Fruit fly (Drosophila melanogaster): ENCODE results near the gene CG15353.

DNA sequence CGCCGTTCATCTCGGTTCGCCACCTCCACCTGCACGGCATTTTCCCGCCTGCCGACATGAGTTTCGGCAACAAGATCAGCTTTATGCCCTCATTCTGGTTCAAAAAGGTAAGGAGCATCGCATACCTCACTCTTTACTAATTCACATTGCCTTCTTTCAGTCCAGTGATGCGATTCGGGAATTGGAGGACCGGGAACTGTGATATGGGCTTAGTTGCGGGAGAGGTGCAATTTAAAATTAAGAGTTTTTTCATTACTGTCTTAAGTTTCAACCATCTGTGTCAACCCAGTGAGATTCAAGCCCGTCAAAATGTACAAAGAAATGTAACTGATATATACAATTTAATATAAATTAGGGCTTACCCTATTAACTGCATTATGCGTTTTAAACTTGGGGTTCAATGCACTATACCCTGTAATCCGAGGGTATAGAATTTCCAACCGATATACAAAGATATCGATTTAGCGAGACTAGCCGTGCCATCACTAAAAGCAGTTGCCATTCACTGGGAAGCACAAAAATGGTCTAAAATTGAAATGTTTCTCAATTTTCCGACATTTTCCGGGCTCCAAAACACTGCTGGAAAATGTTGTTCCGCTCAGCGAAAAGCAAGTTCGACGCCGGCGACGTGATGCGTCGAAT, 25.1 kb downstream of the CG15353 start, which contains the start of gene CG7289:
- no peak for TF ChIP-seq OdsH (GFP tag; optimal IDR thresholded peaks at IDR 0.05)
- peak; percentile 18 for TF ChIP-seq h (GFP tag; optimal IDR thresholded peaks at IDR 0.05)
- TF ChIP-seq Dif (GFP tag; optimal IDR thresholded peaks at IDR 0.05; ENCODE audit: partially characterized antibody) = no peak
- no peak for TF ChIP-seq lola (GFP tag; optimal IDR thresholded peaks at IDR 0.05)
- TF ChIP-seq CG9705 (GFP tag; optimal IDR thresholded peaks at IDR 0.05) = no peak
- TF ChIP-seq Abd-B (GFP tag; optimal IDR thresholded peaks at IDR 0.05) = no peak

Measured in whole organism, wandering third instar larva.